Fruit fly (Drosophila melanogaster) whole organism, adult: ENCODE measurements around the gene CG32074.

ENCODE experiments used
- CG11617 ChIP-seq: fragments of 200-800 bp; sonication (Bioruptor generic); optimal IDR thresholded peaks from 2 replicates; lab custom pipeline; 2017; ENCODE audit warnings: mild to moderate bottlenecking, missing biosample characterization, missing genetic modification reagents, missing genetic modification characterization
- CG12768 ChIP-seq: fragments of 200-800 bp; sonication (Bioruptor generic); optimal IDR thresholded peaks from 2 replicates; lab custom pipeline; 2017; ENCODE audit warnings: missing biosample characterization, missing genetic modification characterization, mild to moderate bottlenecking, moderate library complexity, missing genetic modification reagents
- CG14711 ChIP-seq: fragments of 200-800 bp; sonication (Bioruptor generic); optimal IDR thresholded peaks from 2 replicates; lab custom pipeline; 2018; ENCODE audit warnings: missing biosample characterization, mild to moderate bottlenecking, missing genetic modification characterization, moderate library complexity
- CG1620 ChIP-seq: fragments of 200-800 bp; sonication (Bioruptor generic); optimal IDR thresholded peaks from 2 replicates; lab custom pipeline; 2016; ENCODE audit warnings: missing biosample characterization, missing genetic modification characterization
- CG33017 ChIP-seq: fragments of 200-800 bp; sonication (Bioruptor generic); optimal IDR thresholded peaks from 2 replicates; lab custom pipeline; 2018; ENCODE audit warnings: missing biosample characterization, mild to moderate bottlenecking, missing genetic modification characterization, moderate library complexity
- CG5204 ChIP-seq: fragments of 200-800 bp; sonication (Bioruptor generic); optimal IDR thresholded peaks from 2 replicates; lab custom pipeline; 2016; ENCODE audit warnings: missing biosample characterization, missing genetic modification characterization
- CG7045 ChIP-seq: fragments of 200-800 bp; sonication (Bioruptor generic); optimal IDR thresholded peaks from 2 replicates; lab custom pipeline; 2017; ENCODE audit warnings: missing biosample characterization, mild to moderate bottlenecking, missing genetic modification characterization
- CG7101 ChIP-seq: fragments of 200-800 bp; sonication (Bioruptor generic); optimal IDR thresholded peaks from 2 replicates; lab custom pipeline; 2018; ENCODE audit warnings: missing biosample characterization, mild to moderate bottlenecking, missing genetic modification characterization, moderate library complexity
- Clk ChIP-seq: fragments of 200-800 bp; sonication (Bioruptor generic); optimal IDR thresholded peaks from 2 replicates; lab custom pipeline; 2017; ENCODE audit warnings: missing biosample characterization, missing genetic modification characterization
- Crg-1 ChIP-seq: fragments of 200-800 bp; sonication (Bioruptor generic); optimal IDR thresholded peaks from 2 replicates; lab custom pipeline; 2016; ENCODE audit warnings: missing biosample characterization, missing genetic modification characterization
- Hr96 ChIP-seq: fragments of 200-800 bp; sonication (Bioruptor generic); optimal IDR thresholded peaks from 2 replicates; lab custom pipeline; 2016; ENCODE audit warnings: missing biosample characterization, missing genetic modification characterization
- Mnt ChIP-seq: fragments of 200-800 bp; sonication (Bioruptor generic); optimal IDR thresholded peaks from 2 replicates; lab custom pipeline; 2016; ENCODE audit warnings: missing biosample characterization, mild to moderate bottlenecking, missing genetic modification characterization
- bab1 ChIP-seq: fragments of 200-800 bp; sonication (Bioruptor generic); optimal IDR thresholded peaks from 3 replicates; lab custom pipeline; 2019; ENCODE audit warnings: missing biosample characterization, mild to moderate bottlenecking, missing genetic modification characterization, moderate library complexity
- cic ChIP-seq: fragments of 200-800 bp; sonication (Bioruptor generic); optimal IDR thresholded peaks from 2 replicates; lab custom pipeline; 2017; ENCODE audit warnings: missing biosample characterization, mild to moderate bottlenecking, missing genetic modification characterization, moderate library complexity
- cnc ChIP-seq, 2 experiments: fragments of >200 bp; optimal IDR thresholded peaks; 2 replicates each; lab custom pipeline; 2017
- kay ChIP-seq: fragments of 200-800 bp; sonication (Bioruptor generic); peaks from one replicate; lab custom pipeline; 2016; ENCODE audit warnings: missing biosample characterization, missing genetic modification characterization, borderline replicate concordance
- ovo ChIP-seq: fragments of 200-800 bp; sonication (Bioruptor generic); optimal IDR thresholded peaks from 2 replicates; lab custom pipeline; 2016; ENCODE audit warnings: missing biosample characterization, missing genetic modification characterization
- pad ChIP-seq: fragments of 200-800 bp; sonication (Bioruptor generic); optimal IDR thresholded peaks from 3 replicates; lab custom pipeline; 2017; ENCODE audit warnings: missing biosample characterization, missing genetic modification characterization, mild to moderate bottlenecking, moderate library complexity, missing genetic modification reagents
- tj ChIP-seq: fragments of 200-800 bp; sonication (Bioruptor generic); optimal IDR thresholded peaks from 3 replicates; lab custom pipeline; 2017; ENCODE audit warnings: missing biosample characterization, mild to moderate bottlenecking, missing genetic modification characterization, moderate library complexity
- toe ChIP-seq: fragments of 200-800 bp; sonication (Bioruptor generic); optimal IDR thresholded peaks from 2 replicates; lab custom pipeline; 2016; ENCODE audit warnings: missing biosample characterization, missing genetic modification characterization

Gene CG32074

DNA sequence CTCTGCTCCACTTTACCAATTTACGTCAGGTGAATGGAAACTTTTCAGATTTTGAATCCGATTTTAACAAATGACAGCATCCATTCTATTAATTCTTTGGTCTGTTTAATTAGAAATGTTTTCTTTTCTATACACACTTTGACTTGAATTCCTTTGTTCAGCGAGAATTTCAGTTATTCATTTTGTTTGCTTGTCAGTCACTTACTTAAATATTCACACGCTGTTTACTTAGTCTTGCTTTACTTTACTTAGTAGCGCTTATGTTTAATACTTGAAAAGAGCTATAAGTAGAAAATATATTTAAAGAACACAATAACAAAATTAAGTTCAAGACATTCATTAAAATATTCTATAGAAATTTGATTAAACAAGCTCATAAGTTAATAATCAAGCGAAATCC is 24.7 kb downstream of the CG32074 start, which contains the start of gene CG32073:
CG32073 (minus strand) TSS at position 151 of the 400 bp plus-strand sequence.
- TF ChIP-seq Mnt (GFP tag; lab: Kevin White, UChicago), result no peak
- no peak for TF ChIP-seq Hr96 (GFP tag; lab: Kevin White, UChicago)
- TF ChIP-seq kay (GFP tag; lab: Kevin White, UChicago), result no peak
- TF ChIP-seq CG7045, result no peak
- no peak for TF ChIP-seq Crg-1
- no peak for TF ChIP-seq CG5204 (GFP tag; lab: Kevin White, UChicago)
- TF ChIP-seq CG1620 (GFP tag; lab: Kevin White, UChicago), result no peak
- TF ChIP-seq toe (GFP tag; lab: Kevin White, UChicago), result no peak
- no peak for TF ChIP-seq CG11617 (GFP tag; lab: Kevin White, UChicago)
- TF ChIP-seq Clk, result no peak
- TF ChIP-seq bab1 (GFP tag; lab: Kevin White, UChicago), result no peak
- TF ChIP-seq CG14711, result no peak
- no peak for TF ChIP-seq cnc (optimal IDR thresholded peaks at IDR 0.05; lab: Kevin White, UChicago)
- TF ChIP-seq tj, result no peak
- TF ChIP-seq CG7101 (tag; lab: Kevin White, UChicago), result no peak

dm6 chr3L:11103773-11104172 is 28.3 kb downstream of the CG32074 start, which contains the start of gene CG32071:
Gene CG32071, minus strand, starts transcription at chr3L:11103873.
- TF ChIP-seq Clk, result no peak
- no peak for TF ChIP-seq Mnt (GFP tag; lab: Kevin White, UChicago)
- TF ChIP-seq pad, result no peak
- no peak for TF ChIP-seq CG1620 (GFP tag; lab: Kevin White, UChicago)
- TF ChIP-seq CG11617 (GFP tag; lab: Kevin White, UChicago), result no peak
- no peak for TF ChIP-seq CG33017 (tag; lab: Kevin White, UChicago)

DNA sequence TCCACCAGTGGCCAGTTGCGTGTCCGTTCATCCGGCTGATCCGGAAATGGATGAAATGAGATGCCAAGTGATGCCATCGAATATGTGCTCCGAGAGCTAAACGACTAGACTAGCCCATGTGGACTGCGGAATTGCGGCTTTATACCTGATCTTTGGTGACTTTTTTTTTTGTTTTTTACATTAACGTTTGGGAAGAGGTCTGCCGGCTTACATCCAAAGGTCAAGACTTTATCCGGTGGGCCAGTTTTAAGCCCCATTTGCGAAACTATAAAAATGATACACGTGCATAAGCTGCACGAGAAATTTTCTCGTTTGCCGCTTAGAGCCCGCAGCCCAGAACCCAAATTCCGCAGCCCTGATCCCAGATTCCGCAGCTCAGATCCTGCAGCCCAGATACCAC is 29.2 kb downstream of the CG32074 start, which contains the start of gene Elo68alpha:
Elo68alpha (minus strand) TSS at position 101 of the 400 bp plus-strand sequence.
- TF ChIP-seq Hr96 (GFP tag; lab: Kevin White, UChicago) (no peak), Clk (no peak), Mnt (GFP tag; lab: Kevin White, UChicago) (no peak), pad (no peak), toe (GFP tag; lab: Kevin White, UChicago) (no peak), Crg-1 (no peak), CG7045 (no peak), tj (no peak), CG1620 (GFP tag; lab: Kevin White, UChicago) (no peak), cnc (optimal IDR thresholded peaks at IDR 0.05; lab: Kevin White, UChicago) (no peak), CG5204 (GFP tag; lab: Kevin White, UChicago) (no peak), CG12768 (GFP tag; lab: Kevin White, UChicago) (no peak), cic (GFP tag; lab: Kevin White, UChicago) (no peak)

- TF ChIP-seq kay (GFP tag; lab: Kevin White, UChicago) (peak; percentile 19), pad (no peak)
These were observed 30.5 kb downstream of the CG32074 start, which contains the start of gene Elo68beta for dm6 chr3L:11101598-11101997. Gene Elo68beta, minus strand, starts transcription at chr3L:11101698.

dm6 chr3L:11097982-11098663 is 34.0 kb downstream of the CG32074 start, which contains the start of the genes Irbp18 and APP-BP1:
Gene Irbp18, minus strand, starts transcription at chr3L:11098186.
Gene APP-BP1, plus strand, starts transcription at chr3L:11098412.
- TF ChIP-seq cnc (optimal IDR thresholded peaks at IDR 0.05; lab: Kevin White, UChicago), result no peak
- TF ChIP-seq toe (GFP tag; lab: Kevin White, UChicago), result peak; percentile 96
- peak; percentile 98 for TF ChIP-seq Crg-1
- TF ChIP-seq cic (GFP tag; lab: Kevin White, UChicago), result peak; percentile 71
- peak; percentile 89 for TF ChIP-seq Mnt (GFP tag; lab: Kevin White, UChicago)
- TF ChIP-seq Hr96 (GFP tag; lab: Kevin White, UChicago), result peak; percentile 92
- TF ChIP-seq ovo, result peak; percentile 84
- peak; percentile 86 for TF ChIP-seq CG33017 (tag; lab: Kevin White, UChicago)
- TF ChIP-seq CG1620 (GFP tag; lab: Kevin White, UChicago), result peak; percentile 96
- peak; percentile 80 for TF ChIP-seq tj
- peak; percentile 85 for TF ChIP-seq Clk
- TF ChIP-seq pad, result peak; percentile 89
- peak; percentile 93 for TF ChIP-seq CG7045
- peak; percentile 96 for TF ChIP-seq CG5204 (GFP tag; lab: Kevin White, UChicago)
- TF ChIP-seq CG11617 (GFP tag; lab: Kevin White, UChicago), result peak; percentile 97
- peak; percentile 97 for TF ChIP-seq kay (GFP tag; lab: Kevin White, UChicago)
- peak; percentile 92 for TF ChIP-seq CG7101 (tag; lab: Kevin White, UChicago)
- peak; percentile 88 for TF ChIP-seq CG14711
- TF ChIP-seq bab1 (GFP tag; lab: Kevin White, UChicago), result peak; percentile 95
- TF ChIP-seq CG12768 (GFP tag; lab: Kevin White, UChicago), result peak; percentile 96

DNA sequence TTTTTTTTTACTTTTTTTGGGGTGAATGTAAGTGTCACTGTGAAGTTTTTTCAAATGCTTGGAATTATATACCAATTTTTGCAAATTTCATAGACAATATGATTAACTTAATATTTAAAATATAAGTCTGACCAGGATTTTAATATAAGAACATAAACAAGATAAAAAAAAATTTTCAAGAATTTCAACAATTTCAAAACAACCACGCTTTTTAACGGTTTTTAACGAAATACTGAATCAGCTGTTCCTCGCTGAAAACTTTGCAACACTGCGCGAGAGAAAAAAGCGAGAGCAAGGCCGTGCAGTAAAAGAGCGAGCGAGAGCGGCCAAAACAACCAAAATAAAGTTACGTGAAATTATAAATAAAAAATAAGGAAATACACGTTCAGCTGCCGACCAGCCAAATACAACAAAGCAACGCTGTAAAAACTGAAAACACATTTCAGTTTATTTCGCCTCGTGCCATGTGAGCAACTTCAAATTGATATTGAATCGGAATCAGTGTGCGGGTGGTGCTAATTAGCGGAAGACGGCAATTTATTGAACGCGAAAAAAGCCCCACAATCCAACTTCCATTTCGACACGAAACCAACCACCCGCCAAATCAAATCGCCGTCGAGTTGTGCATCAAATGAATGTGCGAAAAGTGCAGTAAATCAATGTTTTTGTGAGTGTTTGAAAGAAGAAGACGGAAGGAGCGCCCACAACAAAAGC is 35.8 kb downstream of the CG32074 start, which contains the start of the genes CG46439, Iyd and CG33947:
CG46439 (minus strand) TSS at position 51 of the 714 bp plus-strand sequence.
Iyd (minus strand) TSS at position 51 of the 714 bp plus-strand sequence.
CG33947 (plus strand) TSS at position 302 of the 714 bp plus-strand sequence.
- TF ChIP-seq toe (GFP tag; lab: Kevin White, UChicago), result no peak
- TF ChIP-seq bab1 (GFP tag; lab: Kevin White, UChicago), result peak; percentile 64
- TF ChIP-seq Hr96 (GFP tag; lab: Kevin White, UChicago), result no peak
- TF ChIP-seq Mnt (GFP tag; lab: Kevin White, UChicago), result peak; percentile 53
- peak; percentile 33 for TF ChIP-seq cic (GFP tag; lab: Kevin White, UChicago)
- TF ChIP-seq CG12768 (GFP tag; lab: Kevin White, UChicago), result peak; percentile 43
- TF ChIP-seq tj, result peak; percentile 46
- TF ChIP-seq Crg-1, result peak; percentile 54
- peak; percentile 29 for TF ChIP-seq CG7101 (tag; lab: Kevin White, UChicago)
- peak; percentile 8 for TF ChIP-seq CG1620 (GFP tag; lab: Kevin White, UChicago)
- no peak for TF ChIP-seq ovo
